Fruit fly (Drosophila melanogaster) whole organism, embryonic: Measurements from ENCODE around the gene dsd.

Source experiments
- Antp ChIP-seq: fragments of 200-800 bp; sonication (Bioruptor generic); optimal IDR thresholded peaks from 3 replicates; lab custom pipeline; 2016; ENCODE audit warnings: missing biosample characterization, missing genetic modification characterization
- Asciz ChIP-seq: fragments of 200-800 bp; sonication (Bioruptor generic); optimal IDR thresholded peaks from 2 replicates; lab custom pipeline; 2017; ENCODE audit warnings: missing biosample characterization, mild to moderate bottlenecking, missing genetic modification characterization, missing genetic modification reagents
- Atf-2 ChIP-seq: fragments of 200-800 bp; sonication (Bioruptor generic); optimal IDR thresholded peaks from 2 replicates; lab custom pipeline; 2016; ENCODE audit warnings: missing biosample characterization, missing genetic modification characterization
- CG10462 ChIP-seq: fragments of 200-800 bp; sonication (Bioruptor generic); optimal IDR thresholded peaks from 2 replicates; lab custom pipeline; 2016; ENCODE audit warnings: missing biosample characterization, missing genetic modification characterization
- CG11696 ChIP-seq: fragments of 200-800 bp; sonication (Bioruptor generic); IDR thresholded peaks from 2 replicates; pipeline ENCODE4 v1.3.6; 2022; ENCODE audit warnings: missing biosample characterization, missing genetic modification characterization
- CG11723 ChIP-seq: fragments of 200-800 bp; sonication (Bioruptor generic); optimal IDR thresholded peaks from 2 replicates; lab custom pipeline; 2017; ENCODE audit warnings: missing biosample characterization, mild to moderate bottlenecking, missing genetic modification characterization
- CG13624 ChIP-seq: fragments of 200-800 bp; sonication (Bioruptor generic); optimal IDR thresholded peaks from 2 replicates; lab custom pipeline; 2016; ENCODE audit warnings: missing biosample characterization, missing genetic modification characterization
- CG14965 ChIP-seq: fragments of 200-800 bp; sonication (Bioruptor generic); optimal IDR thresholded peaks from 2 replicates; lab custom pipeline; 2016; ENCODE audit warnings: missing biosample characterization, missing genetic modification characterization, borderline replicate concordance
- CG1529 ChIP-seq: fragments of 200-800 bp; sonication (Bioruptor generic); optimal IDR thresholded peaks from 3 replicates; lab custom pipeline; 2018; ENCODE audit warnings: missing biosample characterization, missing genetic modification characterization
- CG15514 ChIP-seq: fragments of 200-800 bp; sonication (Bioruptor generic); optimal IDR thresholded peaks from 3 replicates; lab custom pipeline; 2017; ENCODE audit warnings: missing biosample characterization, missing genetic modification characterization, mild to moderate bottlenecking, moderate library complexity, missing genetic modification reagents
- CG17186 ChIP-seq: fragments of 200-800 bp; sonication (Bioruptor generic); optimal IDR thresholded peaks from 3 replicates; lab custom pipeline; 2017; ENCODE audit warnings: missing biosample characterization, missing genetic modification reagents, missing genetic modification characterization
- CG17568 ChIP-seq: fragments of 200-800 bp; sonication (Bioruptor generic); optimal IDR thresholded peaks from 2 replicates; lab custom pipeline; 2018; ENCODE audit warnings: missing biosample characterization, mild to moderate bottlenecking, missing genetic modification characterization, moderate library complexity
- CG18476 ChIP-seq: fragments of 200-800 bp; sonication (Bioruptor generic); optimal IDR thresholded peaks from 2 replicates; lab custom pipeline; 2016; ENCODE audit warnings: missing biosample characterization, mild to moderate bottlenecking, missing genetic modification characterization
- CG2202 ChIP-seq: fragments of 200-800 bp; sonication (Bioruptor generic); optimal IDR thresholded peaks from 2 replicates; lab custom pipeline; 2018; ENCODE audit warnings: missing biosample characterization, mild to moderate bottlenecking, missing genetic modification characterization
- CG31224 ChIP-seq: fragments of 200-800 bp; sonication (Bioruptor generic); IDR thresholded peaks from 2 replicates; pipeline ENCODE4 v1.3.6; 2022; ENCODE audit warnings: missing biosample characterization, missing genetic modification characterization
- CG43689 ChIP-seq: fragments of 200-800 bp; sonication (Bioruptor generic); IDR thresholded peaks from 2 replicates; pipeline ENCODE4 v1.3.6; 2022; ENCODE audit warnings: missing biosample characterization, missing genetic modification characterization
- CG4707 ChIP-seq: fragments of 200-800 bp; sonication (Bioruptor generic); optimal IDR thresholded peaks from 2 replicates; lab custom pipeline; 2018; ENCODE audit warnings: missing biosample characterization, mild to moderate bottlenecking, missing genetic modification characterization, moderate library complexity
- CG6791 ChIP-seq: fragments of 200-800 bp; sonication (Bioruptor generic); IDR thresholded peaks from 3 replicates; pipeline ENCODE4 v1.3.6; 2022; ENCODE audit warnings: missing biosample characterization, missing genetic modification characterization; ENCODE audit not compliant: partially characterized antibody
- CG7271 ChIP-seq: fragments of 200-800 bp; sonication (Bioruptor generic); optimal IDR thresholded peaks from 2 replicates; lab custom pipeline; 2018; ENCODE audit warnings: missing biosample characterization, mild to moderate bottlenecking, missing genetic modification characterization, moderate library complexity
- CG8281 ChIP-seq: fragments of 200-800 bp; sonication (Bioruptor generic); optimal IDR thresholded peaks from 2 replicates; lab custom pipeline; 2018; ENCODE audit warnings: missing biosample characterization, mild to moderate bottlenecking, missing genetic modification characterization, moderate library complexity
- Camta ChIP-seq: fragments of 200-800 bp; sonication (Bioruptor generic); optimal IDR thresholded peaks from 2 replicates; lab custom pipeline; 2016; ENCODE audit warnings: missing biosample characterization, missing genetic modification characterization
- Deaf1 ChIP-seq: fragments of 200-800 bp; optimal IDR thresholded peaks from 3 replicates; lab custom pipeline; 2019; ENCODE audit warnings: missing biosample characterization, mild to moderate bottlenecking, missing genetic modification characterization, moderate library complexity
- Dp ChIP-seq: fragments of 200-800 bp; sonication (Bioruptor generic); optimal IDR thresholded peaks from 2 replicates; lab custom pipeline; 2018; ENCODE audit warnings: missing biosample characterization, mild to moderate bottlenecking, missing genetic modification characterization, moderate library complexity
- Gsc ChIP-seq: fragments of 200-800 bp; sonication (Bioruptor generic); IDR thresholded peaks from 2 replicates; pipeline ENCODE4 v1.3.6; 2022; ENCODE audit warnings: missing biosample characterization, missing genetic modification characterization
- HLHmδ ChIP-seq: fragments of 200-800 bp; sonication (Bioruptor generic); optimal IDR thresholded peaks from 2 replicates; lab custom pipeline; 2018; ENCODE audit warnings: missing biosample characterization, mild to moderate bottlenecking, missing genetic modification characterization, moderate library complexity
- Hr78 ChIP-seq, 2 experiments: fragments of 200-800 bp in 1 of 2; fragments of >200 bp in 1 of 2; sonication (Bioruptor generic) in 1 of 2; optimal IDR thresholded peaks; 2 replicates each; lab custom pipeline; 2017 to 2019; ENCODE audit warnings: missing biosample characterization in 2 of 2, missing genetic modification characterization in 2 of 2, mild to moderate bottlenecking in 1 of 2, moderate library complexity in 1 of 2
- Neu2 ChIP-seq: fragments of 200-800 bp; sonication (Bioruptor generic); optimal IDR thresholded peaks from 3 replicates; lab custom pipeline; 2016; ENCODE audit warnings: missing biosample characterization, missing genetic modification characterization, borderline replicate concordance
- Optix ChIP-seq: fragments of 200-800 bp; sonication (Bioruptor generic); IDR thresholded peaks from 3 replicates; pipeline ENCODE4 v1.3.6; 2022; ENCODE audit warnings: missing biosample characterization, missing genetic modification characterization
- Rx ChIP-seq: fragments of 200-800 bp; sonication (Bioruptor generic); IDR thresholded peaks from 2 replicates; pipeline ENCODE4 v1.3.6; 2022; ENCODE audit warnings: missing biosample characterization, missing genetic modification characterization
- Side ChIP-seq: fragments of 200-800 bp; sonication (Bioruptor generic); optimal IDR thresholded peaks from 2 replicates; lab custom pipeline; 2016; ENCODE audit warnings: missing biosample characterization, missing genetic modification characterization
- Six4 ChIP-seq: fragments of 200-800 bp; sonication (Bioruptor generic); optimal IDR thresholded peaks from 2 replicates; lab custom pipeline; 2016; ENCODE audit warnings: missing biosample characterization, missing genetic modification characterization
- Taf1 ChIP-seq: fragments of 200-800 bp; sonication (Bioruptor generic); IDR thresholded peaks from 2 replicates; pipeline ENCODE4 v1.3.6; 2022; ENCODE audit warnings: missing biosample characterization, missing genetic modification characterization
- Vsx1 ChIP-seq: fragments of 200-800 bp; sonication (Bioruptor generic); optimal IDR thresholded peaks from 2 replicates; lab custom pipeline; 2017; ENCODE audit warnings: missing biosample characterization, mild to moderate bottlenecking, missing genetic modification characterization, missing genetic modification reagents
- Xbp1 ChIP-seq: fragments of 200-800 bp; sonication (Bioruptor generic); optimal IDR thresholded peaks from 3 replicates; lab custom pipeline; 2016; ENCODE audit warnings: missing biosample characterization, mild to moderate bottlenecking, missing genetic modification characterization
- bowl ChIP-seq: fragments of 200-800 bp; sonication (Bioruptor generic); IDR thresholded peaks from 2 replicates; pipeline ENCODE4 v1.3.6; 2022; ENCODE audit warnings: missing biosample characterization, missing genetic modification characterization
- fd64A ChIP-seq: fragments of 200-800 bp; sonication (Bioruptor generic); optimal IDR thresholded peaks from 3 replicates; lab custom pipeline; 2018; ENCODE audit warnings: missing biosample characterization, mild to moderate bottlenecking, missing genetic modification characterization
- knrl ChIP-seq: fragments of 200-800 bp; sonication (Bioruptor generic); IDR thresholded peaks from 3 replicates; pipeline ENCODE4 v1.3.6; 2022; ENCODE audit warnings: missing biosample characterization, missing genetic modification characterization; ENCODE audit not compliant: partially characterized antibody
- mam ChIP-seq: fragments of 200-800 bp; sonication (Bioruptor generic); optimal IDR thresholded peaks from 3 replicates; lab custom pipeline; 2016; ENCODE audit warnings: missing biosample characterization, missing genetic modification characterization
- nau ChIP-seq: fragments of 200-800 bp; sonication (Bioruptor generic); optimal IDR thresholded peaks from 3 replicates; lab custom pipeline; 2017; ENCODE audit warnings: missing biosample characterization, mild to moderate bottlenecking, missing genetic modification characterization, missing genetic modification reagents
- phol ChIP-seq: fragments of 200-800 bp; sonication (Bioruptor generic); optimal IDR thresholded peaks from 3 replicates; lab custom pipeline; 2018; ENCODE audit warnings: missing biosample characterization, mild to moderate bottlenecking, missing genetic modification characterization, moderate library complexity
- rib ChIP-seq: fragments of 200-800 bp; sonication (Bioruptor generic); IDR thresholded peaks from 2 replicates; pipeline ENCODE4 v1.3.6; 2022; ENCODE audit warnings: missing biosample characterization, missing genetic modification characterization
- schlank ChIP-seq: fragments of 200-800 bp; sonication (Bioruptor generic); optimal IDR thresholded peaks from 2 replicates; lab custom pipeline; 2018; ENCODE audit warnings: missing biosample characterization, mild to moderate bottlenecking, missing genetic modification characterization
- sisA ChIP-seq: fragments of 200-800 bp; sonication (Bioruptor generic); IDR thresholded peaks from 2 replicates; pipeline ENCODE4 v1.3.6; 2022; ENCODE audit warnings: missing biosample characterization, missing genetic modification characterization
- slbo ChIP-seq: fragments of 200-800 bp; sonication (Bioruptor generic); IDR thresholded peaks from 2 replicates; pipeline ENCODE4 v1.3.6; 2022; ENCODE audit warnings: missing biosample characterization, missing genetic modification characterization
- so ChIP-seq: fragments of 200-800 bp; sonication (Bioruptor generic); IDR thresholded peaks from 3 replicates; pipeline ENCODE4 v1.3.6; 2022; ENCODE audit warnings: missing biosample characterization, missing genetic modification characterization
- sr ChIP-seq: fragments of 200-800 bp; sonication (Bioruptor generic); IDR thresholded peaks from 3 replicates; pipeline ENCODE4 v1.3.6; 2022; ENCODE audit warnings: missing biosample characterization, missing genetic modification characterization
- ttk ChIP-seq: fragments of 200-800 bp; sonication (Bioruptor generic); IDR thresholded peaks from 2 replicates; pipeline ENCODE4 v2.1.2; 2022; ENCODE audit warnings: missing biosample characterization, missing genetic modification characterization
- unpg ChIP-seq: fragments of 200-800 bp; sonication (Bioruptor generic); optimal IDR thresholded peaks from 3 replicates; lab custom pipeline; 2018; ENCODE audit warnings: missing biosample characterization, mild to moderate bottlenecking, missing genetic modification characterization, moderate library complexity
- vfl ChIP-seq: fragments of 200-800 bp; sonication (Bioruptor generic); optimal IDR thresholded peaks from 2 replicates; lab custom pipeline; 2016; ENCODE audit warnings: missing biosample characterization, missing genetic modification characterization

The dsd gene

DNA sequence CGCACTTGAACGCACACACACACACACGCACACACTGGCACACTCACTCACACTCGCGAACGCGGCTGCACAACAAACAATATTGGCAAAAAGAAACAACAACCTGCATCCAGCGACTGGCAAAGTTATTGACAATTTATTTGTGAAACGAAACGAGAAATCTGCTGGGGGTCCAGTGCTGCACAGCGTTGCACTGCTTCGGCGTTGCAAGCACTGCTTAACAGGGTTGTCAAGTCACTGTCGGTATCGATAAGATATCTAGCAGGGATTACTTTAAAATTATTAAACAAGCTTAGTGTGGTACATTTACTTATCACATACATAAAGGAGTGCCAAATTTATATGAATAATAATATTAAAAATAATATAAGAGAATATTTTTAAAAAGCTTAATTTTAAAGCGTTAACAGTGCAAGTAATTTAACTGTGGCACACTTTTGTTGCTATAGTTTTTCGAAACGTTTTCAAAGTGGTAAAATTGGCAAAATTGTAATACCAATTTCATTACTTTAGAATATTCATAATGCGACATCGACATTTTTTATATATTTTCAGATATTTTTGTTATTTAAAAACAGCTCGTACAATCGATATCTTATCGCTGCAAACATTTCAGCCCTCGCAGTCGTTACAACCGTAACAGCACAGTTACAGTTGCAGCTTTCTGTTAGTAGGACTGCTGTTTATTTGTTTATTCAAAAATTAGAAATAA is at the start of gene dsd, which contains the start of gene Tusp (continued):
- TF ChIP-seq CG6791 (GFP tag; lab: Robert Waterston, UW) (peak; percentile 70; the same call in 2 of the 3 replicates), knrl (GFP tag; lab: Robert Waterston, UW) (peak; percentile 64), bowl (no peak), Neu2 (no peak), sisA (GFP tag; lab: Robert Waterston, UW) (peak; percentile 82), Hr78 (GFP tag; optimal IDR thresholded peaks at IDR 0.05; lab: Kevin White, UChicago) (no peak), Camta (GFP tag; lab: Kevin White, UChicago) (peak; percentile 7), rib (peak; percentile 57; the same call in 1 of the 2 replicates), phol (tag; lab: Kevin White, UChicago) (peak; percentile 79), Side (GFP tag; lab: Kevin White, UChicago) (peak; percentile 33), CG17186 (GFP tag; lab: Kevin White, UChicago) (no peak), Antp (GFP tag; lab: Kevin White, UChicago) (peak; percentile 86), CG7271 (tag; lab: Kevin White, UChicago) (no peak), CG17568 (GFP tag; lab: Kevin White, UChicago) (peak; percentile 0), CG31224 (GFP tag; lab: Robert Waterston, UW) (peak; percentile 46; the same call in 1 of the 2 replicates), CG18476 (GFP tag; lab: Kevin White, UChicago) (peak; percentile 54), CG43689 (GFP tag; lab: Robert Waterston, UW) (peak; percentile 9; the same call in 1 of the 2 replicates), fd64A (GFP tag; lab: Kevin White, UChicago) (no peak), sr (GFP tag; lab: Robert Waterston, UW) (no peak), CG15514 (peak; percentile 70), Vsx1 (GFP tag; lab: Kevin White, UChicago) (peak; percentile 10), CG11696 (GFP tag; lab: Robert Waterston, UW) (no peak), Asciz (GFP tag; lab: Kevin White, UChicago) (peak; percentile 44), Dp (GFP tag; lab: Kevin White, UChicago) (peak; percentile 25), CG8281 (tag; lab: Kevin White, UChicago) (peak; percentile 50), CG2202 (tag; lab: Kevin White, UChicago) (no peak), vfl (GFP tag; lab: Kevin White, UChicago) (peak; percentile 66), Rx (peak; percentile 68), Taf1 (peak; percentile 25; the same call in 1 of the 2 replicates), Six4 (GFP tag; lab: Kevin White, UChicago) (peak; percentile 58), Atf-2 (GFP tag; lab: Kevin White, UChicago) (peak; percentile 59), mam (GFP tag; lab: Kevin White, UChicago) (peak; percentile 85), CG4707 (GFP tag; lab: Kevin White, UChicago) (peak; percentile 6), CG11723 (GFP tag; lab: Kevin White, UChicago) (peak; percentile 59), so (GFP tag; lab: Robert Waterston, UW) (peak; percentile 68; the same call in 1 of the 3 replicates), HLHmδ (GFP tag; lab: Kevin White, UChicago) (peak; percentile 25), ttk (GFP tag; lab: Robert Waterston, UW) (peak; percentile 77), nau (GFP tag; lab: Kevin White, UChicago) (no peak), unpg (GFP tag; lab: Kevin White, UChicago) (peak; percentile 58), CG13624 (peak; percentile 74), Xbp1 (GFP tag; lab: Kevin White, UChicago) (peak; percentile 91), Deaf1 (tag; lab: Kevin White, UChicago) (no peak), schlank (tag; lab: Kevin White, UChicago) (peak; percentile 43), slbo (GFP tag; lab: Robert Waterston, UW) (peak; percentile 93), CG10462 (GFP tag; lab: Kevin White, UChicago) (peak; percentile 77), CG1529 (peak; percentile 33), Gsc (GFP tag; lab: Robert Waterston, UW) (no peak), Optix (GFP tag; lab: Robert Waterston, UW) (peak; percentile 46; the same call in 2 of the 3 replicates), CG14965 (GFP tag; lab: Kevin White, UChicago) (no peak)
